Fruit fly (Drosophila melanogaster) whole organism, embryonic: ENCODE data around the gene CG13634.

ENCODE experiments used
- Ada2b ChIP-seq: fragments of 200-800 bp; sonication (Bioruptor generic); IDR thresholded peaks from 2 replicates; pipeline ENCODE4 v1.3.6; 2022; ENCODE audit warnings: missing biosample characterization, missing genetic modification characterization
- Bgb ChIP-seq: fragments of 200-800 bp; sonication (Bioruptor generic); IDR thresholded peaks from 2 replicates; pipeline ENCODE4 v1.3.6; 2022; ENCODE audit warnings: missing biosample characterization, missing genetic modification characterization; ENCODE audit not compliant: partially characterized antibody
- CG1024 ChIP-seq: fragments of 200-800 bp; sonication (Bioruptor generic); IDR thresholded peaks from 2 replicates; pipeline ENCODE4 v1.3.6; 2022; ENCODE audit warnings: missing biosample characterization, missing genetic modification characterization
- CG12236 ChIP-seq: fragments of 200-800 bp; sonication (Bioruptor generic); optimal IDR thresholded peaks from 2 replicates; lab custom pipeline; 2016; ENCODE audit warnings: missing biosample characterization, missing genetic modification characterization
- CG12942 ChIP-seq: fragments of 200-800 bp; sonication (Bioruptor generic); optimal IDR thresholded peaks from 3 replicates; lab custom pipeline; 2016; ENCODE audit warnings: missing biosample characterization, missing genetic modification characterization
- CG15073 ChIP-seq: fragments of 200-800 bp; sonication (Bioruptor generic); optimal IDR thresholded peaks from 2 replicates; lab custom pipeline; 2016; ENCODE audit warnings: missing biosample characterization, missing genetic modification characterization
- CG15696 ChIP-seq: fragments of 200-800 bp; sonication (Bioruptor generic); optimal IDR thresholded peaks from 2 replicates; lab custom pipeline; 2019; ENCODE audit warnings: missing biosample characterization, mild to moderate bottlenecking, missing genetic modification characterization, moderate library complexity
- CG2889 ChIP-seq: fragments of 200-800 bp; sonication (Bioruptor generic); IDR thresholded peaks from 3 replicates; pipeline ENCODE4 v1.3.6; 2022; ENCODE audit warnings: missing biosample characterization, missing genetic modification characterization
- CG30431 ChIP-seq: fragments of 200-800 bp; sonication (Bioruptor generic); optimal IDR thresholded peaks from 2 replicates; lab custom pipeline; 2017; ENCODE audit warnings: missing biosample characterization, missing genetic modification characterization
- CG4282 ChIP-seq: fragments of 200-800 bp; sonication (Bioruptor generic); optimal IDR thresholded peaks from 2 replicates; lab custom pipeline; 2016; ENCODE audit warnings: missing biosample characterization, missing genetic modification characterization
- CG4617 ChIP-seq: fragments of 200-800 bp; sonication (Bioruptor generic); optimal IDR thresholded peaks from 3 replicates; lab custom pipeline; 2016; ENCODE audit warnings: missing biosample characterization, missing genetic modification characterization, borderline replicate concordance
- CG4820 ChIP-seq: fragments of 200-800 bp; sonication (Bioruptor generic); optimal IDR thresholded peaks from 3 replicates; lab custom pipeline; 2016; ENCODE audit warnings: missing biosample characterization, missing genetic modification characterization
- CG8478 ChIP-seq: fragments of >200 bp; optimal IDR thresholded peaks from 2 replicates; lab custom pipeline; 2018
- Dad ChIP-seq: fragments of 200-800 bp; sonication (Bioruptor generic); optimal IDR thresholded peaks from 3 replicates; lab custom pipeline; 2016; ENCODE audit warnings: missing biosample characterization, missing genetic modification characterization
- Dbx ChIP-seq: fragments of 200-800 bp; sonication (Bioruptor generic); IDR thresholded peaks from 3 replicates; pipeline ENCODE4 v1.3.6; 2022; ENCODE audit warnings: missing biosample characterization, missing genetic modification characterization
- HHEX ChIP-seq: fragments of 200-800 bp; sonication (Bioruptor generic); optimal IDR thresholded peaks from 3 replicates; lab custom pipeline; 2017; ENCODE audit warnings: missing biosample characterization, mild to moderate bottlenecking, missing genetic modification characterization, missing genetic modification reagents
- Hey ChIP-seq: fragments of 200-800 bp; sonication (Bioruptor generic); optimal IDR thresholded peaks from 3 replicates; lab custom pipeline; 2018; ENCODE audit warnings: missing biosample characterization, mild to moderate bottlenecking, missing genetic modification characterization
- HmgZ ChIP-seq: fragments of 200-800 bp; sonication (Bioruptor generic); optimal IDR thresholded peaks from 2 replicates; lab custom pipeline; 2018; ENCODE audit warnings: missing biosample characterization, mild to moderate bottlenecking, missing genetic modification characterization
- MBD-R2 ChIP-seq: fragments of 200-800 bp; sonication (Bioruptor generic); IDR thresholded peaks from 2 replicates; pipeline ENCODE4 v1.3.6; 2022; ENCODE audit warnings: missing biosample characterization, missing genetic modification characterization
- MESR4 ChIP-seq: fragments of 200-800 bp; sonication (Bioruptor generic); optimal IDR thresholded peaks from 2 replicates; lab custom pipeline; 2018; ENCODE audit warnings: missing biosample characterization, mild to moderate bottlenecking, missing genetic modification characterization, moderate library complexity
- Nf-YB ChIP-seq: fragments of 200-800 bp; sonication (Bioruptor generic); optimal IDR thresholded peaks from 3 replicates; lab custom pipeline; 2019; ENCODE audit warnings: missing biosample characterization, mild to moderate bottlenecking, missing genetic modification characterization, moderate library complexity
- Nf-YC ChIP-seq: fragments of 200-800 bp; optimal IDR thresholded peaks from 3 replicates; lab custom pipeline; 2019; ENCODE audit warnings: missing biosample characterization, mild to moderate bottlenecking, missing genetic modification characterization, moderate library complexity
- Opbp ChIP-seq: fragments of 200-800 bp; sonication (Bioruptor generic); IDR thresholded peaks from 3 replicates; pipeline ENCODE4 v1.3.6; 2022; ENCODE audit warnings: missing biosample characterization, missing genetic modification characterization; ENCODE audit not compliant: partially characterized antibody
- Stat92E ChIP-seq, 3 experiments: fragments of >200 bp in 2 of 3; fragments of 200-800 bp in 1 of 3; sonication (Bioruptor generic) in 1 of 3; optimal IDR thresholded peaks; 2 replicates each; lab custom pipeline; 2017 to 2019; ENCODE audit warnings: missing biosample characterization in 3 of 3, missing genetic modification characterization in 3 of 3, mild to moderate bottlenecking in 1 of 3, moderate library complexity in 1 of 3
- Xrp1 ChIP-seq: fragments of 200-800 bp; sonication (Bioruptor generic); IDR thresholded peaks from 2 replicates; pipeline ENCODE4 v1.3.6; 2022; ENCODE audit warnings: missing biosample characterization, missing genetic modification characterization
- bsh ChIP-seq, 2 experiments: fragments of 200-800 bp; sonication (Bioruptor generic); optimal IDR thresholded peaks; 2 replicates each; lab custom pipeline; 2017 to 2018; ENCODE audit warnings: mild to moderate bottlenecking in 2 of 2, missing biosample characterization in 2 of 2, missing genetic modification characterization in 2 of 2, moderate library complexity in 1 of 2
- cato ChIP-seq: fragments of 200-800 bp; sonication (Bioruptor generic); optimal IDR thresholded peaks from 2 replicates; lab custom pipeline; 2016; ENCODE audit warnings: missing biosample characterization, missing genetic modification characterization, borderline replicate concordance
- crc ChIP-seq: fragments of 200-800 bp; sonication (Bioruptor generic); optimal IDR thresholded peaks from 2 replicates; lab custom pipeline; 2016; ENCODE audit warnings: missing biosample characterization, missing genetic modification characterization
- gce ChIP-seq: fragments of 200-800 bp; sonication (Bioruptor generic); IDR thresholded peaks from 3 replicates; pipeline ENCODE4 v1.3.6; 2022; ENCODE audit warnings: missing biosample characterization, missing genetic modification characterization
- ind ChIP-seq: fragments of 200-800 bp; sonication (Bioruptor generic); optimal IDR thresholded peaks from 3 replicates; lab custom pipeline; 2016; ENCODE audit warnings: missing biosample characterization, missing genetic modification characterization
- nerfin-1 ChIP-seq: fragments of 200-800 bp; sonication (Bioruptor generic); optimal IDR thresholded peaks from 3 replicates; lab custom pipeline; 2019; ENCODE audit warnings: missing biosample characterization, mild to moderate bottlenecking, missing genetic modification characterization, moderate library complexity
- nom ChIP-seq: fragments of 200-800 bp; sonication (Bioruptor generic); optimal IDR thresholded peaks from 2 replicates; lab custom pipeline; 2017; ENCODE audit warnings: missing biosample characterization, missing genetic modification characterization, mild to moderate bottlenecking, moderate library complexity, missing genetic modification reagents
- ranshi ChIP-seq: fragments of 200-800 bp; sonication (Bioruptor generic); IDR thresholded peaks from 2 replicates; pipeline ENCODE4 v1.3.6; 2022; ENCODE audit warnings: missing biosample characterization, missing genetic modification characterization
- scrt ChIP-seq: fragments of 200-800 bp; sonication (Bioruptor generic); optimal IDR thresholded peaks from 2 replicates; lab custom pipeline; 2018; ENCODE audit warnings: missing biosample characterization, mild to moderate bottlenecking, missing genetic modification characterization, moderate library complexity
- sima ChIP-seq: fragments of 200-800 bp; sonication (Bioruptor generic); optimal IDR thresholded peaks from 2 replicates; lab custom pipeline; 2016; ENCODE audit warnings: missing biosample characterization, missing genetic modification characterization
- tgo ChIP-seq: fragments of 200-800 bp; sonication (Bioruptor generic); IDR thresholded peaks from 3 replicates; pipeline ENCODE4 v1.3.6; 2022; ENCODE audit warnings: missing biosample characterization, missing genetic modification characterization
- tin ChIP-seq: fragments of 200-800 bp; sonication (Bioruptor generic); optimal IDR thresholded peaks from 3 replicates; lab custom pipeline; 2016; ENCODE audit warnings: missing biosample characterization, missing genetic modification characterization
- zen ChIP-seq: fragments of 200-800 bp; sonication (Bioruptor generic); optimal IDR thresholded peaks from 3 replicates; lab custom pipeline; 2018; ENCODE audit warnings: missing biosample characterization, mild to moderate bottlenecking, missing genetic modification characterization, moderate library complexity

CG13634 gene

DNA sequence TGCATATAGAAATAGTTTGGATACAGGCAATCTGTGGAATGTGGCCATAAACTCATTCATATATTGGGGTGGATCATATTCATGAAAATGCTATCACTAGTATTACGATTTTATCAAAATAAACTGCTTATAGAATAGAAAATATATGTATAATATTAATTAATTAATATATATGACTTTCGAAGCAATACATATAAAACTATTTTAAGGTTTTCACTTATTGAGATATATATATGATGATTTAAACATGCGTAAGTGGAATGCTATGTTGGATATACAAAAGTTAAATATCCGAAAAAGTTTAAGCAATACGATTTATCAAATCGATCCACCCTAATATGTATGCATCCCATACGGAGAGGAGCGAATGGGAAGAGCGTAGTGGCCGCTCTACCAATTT is 8.7 kb upstream of the CG13634 start (continued):
- TF ChIP-seq scrt (no peak), ind (GFP tag; lab: Kevin White, UChicago) (no peak), CG8478 (lab: Kevin White, UChicago) (no peak), crc (GFP tag; lab: Kevin White, UChicago) (no peak), tgo (GFP tag; lab: Robert Waterston, UW) (no peak; the same call in 2 of the 3 replicates), CG2889 (GFP tag; lab: Robert Waterston, UW) (no peak), CG15073 (GFP tag; lab: Kevin White, UChicago) (no peak), Dad (no peak), Dbx (GFP tag; lab: Robert Waterston, UW) (no peak), CG30431 (GFP tag; lab: Kevin White, UChicago) (no peak), CG12942 (GFP tag; lab: Kevin White, UChicago) (no peak), Xrp1 (GFP tag; lab: Robert Waterston, UW) (no peak), tin (GFP tag; lab: Kevin White, UChicago) (no peak), sima (GFP tag; lab: Kevin White, UChicago) (no peak), Ada2b (GFP tag; lab: Robert Waterston, UW) (no peak), nom (GFP tag; lab: Kevin White, UChicago) (no peak), gce (GFP tag; lab: Robert Waterston, UW) (no peak), ranshi (no peak), MESR4 (GFP tag; lab: Kevin White, UChicago) (no peak), CG1024 (GFP tag; lab: Robert Waterston, UW) (no peak), HmgZ (tag; lab: Kevin White, UChicago) (no peak), CG4282 (GFP tag; lab: Kevin White, UChicago) (no peak), bsh (GFP tag; optimal IDR thresholded peaks at IDR 0.05; lab: Kevin White, UChicago) (peak in 1 of 2 experiments; percentile 15), Hey (tag; lab: Kevin White, UChicago) (no peak), CG4617 (GFP tag; lab: Kevin White, UChicago) (no peak), Nf-YB (GFP tag; lab: Kevin White, UChicago) (peak; percentile 11), nerfin-1 (tag; lab: Kevin White, UChicago) (no peak)
- TF ChIP-seq, all 482 proteins: peak for 43

- TF ChIP-seq Stat92E (GFP tag; optimal IDR thresholded peaks at IDR 0.05; lab: Kevin White, UChicago) = no peak
- TF ChIP-seq cato (GFP tag; lab: Kevin White, UChicago) = no peak
- peak; percentile 93 for TF ChIP-seq Nf-YC (tag; lab: Kevin White, UChicago)
- TF ChIP-seq Bgb (GFP tag; lab: Robert Waterston, UW) = no peak
- no peak for TF ChIP-seq CG4820 (GFP tag; lab: Kevin White, UChicago)
- no peak for TF ChIP-seq CG1024 (GFP tag; lab: Robert Waterston, UW)
- peak; percentile 94 for TF ChIP-seq Nf-YB (GFP tag; lab: Kevin White, UChicago)
- TF ChIP-seq HHEX = no peak
- TF ChIP-seq CG15696 (tag; lab: Kevin White, UChicago) = no peak
- no peak for TF ChIP-seq zen
- no peak for TF ChIP-seq CG12236 (GFP tag; lab: Kevin White, UChicago)
- TF ChIP-seq MBD-R2 (GFP tag; lab: Robert Waterston, UW) = no peak
- no peak for TF ChIP-seq Opbp (GFP tag; lab: Robert Waterston, UW)
Observed at dm6 chr3R:24787734-24788133, 2.2 kb downstream of the CG13634 start, which contains the start of gene Ets96B. Gene Ets96B, plus strand, starts transcription at chr3R:24788054.
